Worm (Caenorhabditis elegans) whole organism, L4/young adult: ENCODE measurements around the gene str-69.
"Not testable (repeated sequence)": the region's sequence is repeated elsewhere in the genome, so short reads cannot be mapped to it uniquely, and the experiment has no call there.

Experiments used
- W03F9.2 ChIP-seq: fragments of 150-350 bp; optimal IDR thresholded peaks from 2 replicates; lab custom pipeline; 2014; ENCODE audit warnings: missing biosample characterization, missing genetic modification characterization
- dao-5 ChIP-seq: sonication (generic microtip); optimal IDR thresholded peaks from 2 replicates; lab custom pipeline; 2016; ENCODE audit warnings: missing genotype, missing genetic modification characterization, moderate library complexity, missing compliant biosample characterization
- him-1 ChIP-seq: sonication (generic microtip); optimal IDR thresholded peaks from 2 replicates; lab custom pipeline; 2016; ENCODE audit warnings: missing genotype, missing genetic modification reagents, missing genetic modification characterization, missing compliant biosample characterization

Gene str-69

ce11 chrV:3080792-3081191 is 24.9 kb downstream of the str-69 start, which contains the start of gene srt-5:
Gene srt-5, minus strand, starts transcription at chrV:3080892.
- no peak for TF ChIP-seq dao-5 (tag; lab: Kevin White, UChicago)
- no peak for TF ChIP-seq him-1
- no peak for TF ChIP-seq W03F9.2 (tag; lab: Kevin White, UChicago)

ce11 chrV:3071548-3071947 is 34.2 kb downstream of the str-69 start, which contains the start of gene C50H11.13:
Gene C50H11.13, minus strand, starts transcription at chrV:3071648.
- no peak for TF ChIP-seq him-1
- no peak for TF ChIP-seq W03F9.2 (tag; lab: Kevin White, UChicago)
- TF ChIP-seq dao-5 (tag; lab: Kevin White, UChicago) = no peak

ce11 chrV:3069101-3069500 is 36.6 kb downstream of the str-69 start, which contains the start of gene str-40:
Gene str-40, minus strand, starts transcription at chrV:3069201.
- TF ChIP-seq him-1 (no peak), W03F9.2 (tag; lab: Kevin White, UChicago) (no peak), dao-5 (tag; lab: Kevin White, UChicago) (no peak)

ce11 chrV:3065928-3066327 is 39.8 kb downstream of the str-69 start, which contains the start of gene srh-185:
Gene srh-185, plus strand, starts transcription at chrV:3066228.
- no peak for TF ChIP-seq him-1
- TF ChIP-seq W03F9.2 (tag; lab: Kevin White, UChicago) = no peak
- no peak for TF ChIP-seq dao-5 (tag; lab: Kevin White, UChicago)

ce11 chrV:3064418-3064817 is 41.3 kb downstream of the str-69 start, which contains the start of gene srt-16:
Gene srt-16, minus strand, starts transcription at chrV:3064518.
- not testable (repeated sequence) for TF ChIP-seq W03F9.2 (tag; lab: Kevin White, UChicago); him-1; dao-5 (tag; lab: Kevin White, UChicago)

- TF ChIP-seq him-1 (no peak), W03F9.2 (tag; lab: Kevin White, UChicago) (no peak), dao-5 (tag; lab: Kevin White, UChicago) (no peak)
These were observed 43.6 kb downstream of the str-69 start, which contains the start of gene srt-15 for ce11 chrV:3062078-3062477. Gene srt-15, minus strand, starts transcription at chrV:3062178.

ce11 chrV:3058996-3059395 is 46.7 kb downstream of the str-69 start, which contains the start of gene str-244:
Gene str-244, minus strand, starts transcription at chrV:3059096.
- TF ChIP-seq him-1 = no peak
- no peak for TF ChIP-seq W03F9.2 (tag; lab: Kevin White, UChicago)
- no peak for TF ChIP-seq dao-5 (tag; lab: Kevin White, UChicago)
